Worm (Caenorhabditis elegans) whole organism, L1 larva: ENCODE data around the gene K01A6.6.

Experiments used
- F16B12.6 ChIP-seq: fragments of 150-350 bp; optimal IDR thresholded peaks from 2 replicates; lab custom pipeline; 2014; ENCODE audit warnings: missing biosample characterization, missing genetic modification characterization
- Y116A8C.19 ChIP-seq: sonication (generic microtip); optimal IDR thresholded peaks from 2 replicates; lab custom pipeline; 2016; ENCODE audit warnings: missing compliant biosample characterization, missing genetic modification characterization, borderline replicate concordance
- alr-1 ChIP-seq: fragments of 200-800 bp; sonication (Bioruptor generic); optimal IDR thresholded peaks from 2 replicates; lab custom pipeline; 2018; ENCODE audit warnings: borderline replicate concordance, mild to moderate bottlenecking, missing genetic modification characterization, missing compliant biosample characterization
- aly-2 ChIP-seq: fragments of 150-350 bp; optimal IDR thresholded peaks from 2 replicates; lab custom pipeline; 2014; ENCODE audit warnings: missing biosample characterization, missing genetic modification characterization
- ama-1 ChIP-seq: fragments of 150-350 bp; optimal IDR thresholded peaks from 2 replicates; lab custom pipeline; 2014
- ceh-63 ChIP-seq: fragments of 200-800 bp; sonication (Bioruptor generic); optimal IDR thresholded peaks from 2 replicates; lab custom pipeline; 2018; ENCODE audit warnings: mild to moderate bottlenecking, missing genetic modification characterization, missing compliant biosample characterization
- ceh-88 ChIP-seq: fragments of 200-800 bp; sonication (Bioruptor generic); IDR thresholded peaks from 2 replicates; pipeline ENCODE4 v1.3.6; 2022; ENCODE audit warnings: missing genetic modification characterization, missing compliant biosample characterization
- dpl-1 ChIP-seq, 3 experiments: fragments of 150-350 bp in 2 of 3; sonication (generic microtip) in 1 of 3; optimal IDR thresholded peaks; 2 replicates each; lab custom pipeline; 2014 to 2017; ENCODE audit warnings: missing biosample characterization in 3 of 3, missing genetic modification characterization in 3 of 3, missing genetic modification reagents in 3 of 3
- dsc-1 ChIP-seq: sonication (generic microtip); optimal IDR thresholded peaks from 2 replicates; lab custom pipeline; 2016; ENCODE audit warnings: mild to moderate bottlenecking, missing genetic modification characterization, missing compliant biosample characterization
- efl-1 ChIP-seq, 4 experiments: fragments of 150-350 bp; optimal IDR thresholded peaks in 3 of 4; peaks in 1 of 4; 1 replicate in 1 of 4; 2 replicates in 3 of 4; lab custom pipeline; 2014; ENCODE audit warnings: missing biosample characterization in 2 of 4, missing genetic modification characterization in 2 of 4, missing genetic modification reagents in 2 of 4
- efl-3 ChIP-seq: fragments of 200-800 bp; sonication (Bioruptor generic); optimal IDR thresholded peaks from 2 replicates; lab custom pipeline; 2018; ENCODE audit warnings: mild to moderate bottlenecking, missing genetic modification characterization, missing compliant biosample characterization
- egl-27 ChIP-seq, 2 experiments: fragments of 150-350 bp in 1 of 2; sonication (generic microtip); optimal IDR thresholded peaks; 3 replicates each; lab custom pipeline; 2017 to 2018; ENCODE audit warnings: missing biosample characterization in 2 of 2, missing genetic modification characterization in 2 of 2, missing genetic modification reagents in 2 of 2
- elt-2 ChIP-seq: sonication (generic microtip); optimal IDR thresholded peaks from 2 replicates; lab custom pipeline; 2016; ENCODE audit warnings: missing genetic modification characterization, mild to moderate bottlenecking, inconsistent platforms, missing compliant biosample characterization, missing genetic modification reagents
- ets-5 ChIP-seq: fragments of 200-800 bp; sonication (Bioruptor generic); IDR thresholded peaks from 2 replicates; pipeline ENCODE4 v1.3.6; 2022; ENCODE audit warnings: missing genetic modification characterization, missing compliant biosample characterization
- fkh-10 ChIP-seq: sonication (generic microtip); optimal IDR thresholded peaks from 2 replicates; lab custom pipeline; 2017; ENCODE audit warnings: missing biosample characterization, missing genetic modification reagents, missing genetic modification characterization
- fkh-8 ChIP-seq: sonication (generic microtip); optimal IDR thresholded peaks from 2 replicates; lab custom pipeline; 2016; ENCODE audit warnings: mild to moderate bottlenecking, missing genetic modification characterization, missing compliant biosample characterization
- fos-1 ChIP-seq: fragments of 150-350 bp; optimal IDR thresholded peaks from 2 replicates; lab custom pipeline; 2014; ENCODE audit warnings: missing biosample characterization, missing genetic modification characterization
- isw-1 ChIP-seq: fragments of 200-800 bp; sonication (Bioruptor generic); IDR thresholded peaks from 2 replicates; pipeline ENCODE4 v1.3.6; 2022; ENCODE audit warnings: missing genetic modification characterization, missing compliant biosample characterization
- lin-13 ChIP-seq: fragments of 150-350 bp; optimal IDR thresholded peaks from 2 replicates; lab custom pipeline; 2014; ENCODE audit warnings: missing biosample characterization, missing genetic modification reagents, missing genetic modification characterization
- lin-14 ChIP-seq: fragments of 200-800 bp; sonication (Bioruptor generic); optimal IDR thresholded peaks from 2 replicates; lab custom pipeline; 2018; ENCODE audit warnings: mild to moderate bottlenecking, missing genetic modification characterization, moderate library complexity, missing compliant biosample characterization
- lin-35 ChIP-seq, 2 experiments: fragments of 150-350 bp; optimal IDR thresholded peaks; 2 replicates each; lab custom pipeline; 2014; ENCODE audit warnings: missing biosample characterization in 2 of 2, missing genetic modification characterization in 2 of 2, missing genetic modification reagents in 2 of 2
- lin-39 ChIP-seq: fragments of 150-350 bp; optimal IDR thresholded peaks from 2 replicates; lab custom pipeline; 2014; ENCODE audit warnings: missing biosample characterization, missing genetic modification reagents, missing genetic modification characterization
- mab-9 ChIP-seq: fragments of 200-800 bp; sonication (Bioruptor generic); IDR thresholded peaks from 2 replicates; pipeline ENCODE4 v1.3.6; 2022; ENCODE audit warnings: missing genetic modification reagents, missing genetic modification characterization, missing compliant biosample characterization
- mdl-1 ChIP-seq, 2 experiments: fragments of 150-350 bp; optimal IDR thresholded peaks; 2 replicates each; lab custom pipeline; 2014 to 2017; ENCODE audit warnings: missing biosample characterization in 2 of 2, missing genetic modification characterization in 2 of 2, inconsistent platforms in 1 of 2
- mef-2 ChIP-seq: fragments of 150-350 bp; optimal IDR thresholded peaks from 2 replicates; lab custom pipeline; 2014; ENCODE audit warnings: missing biosample characterization, missing genetic modification characterization
- nhr-12 ChIP-seq: sonication (generic microtip); optimal IDR thresholded peaks from 2 replicates; lab custom pipeline; 2017; ENCODE audit warnings: missing biosample characterization, missing genetic modification characterization
- nhr-19 ChIP-seq: fragments of 200-800 bp; sonication (Bioruptor generic); conservative IDR thresholded peaks from 2 replicates; pipeline ENCODE4 v1.3.6; 2022; ENCODE audit warnings: missing genetic modification characterization, missing compliant biosample characterization
- nhr-20 ChIP-seq: sonication (generic microtip); optimal IDR thresholded peaks from 2 replicates; lab custom pipeline; 2016; ENCODE audit warnings: mild to moderate bottlenecking, missing genetic modification characterization, missing compliant biosample characterization
- nhr-237 ChIP-seq: fragments of 150-350 bp; optimal IDR thresholded peaks from 2 replicates; lab custom pipeline; 2014; ENCODE audit warnings: missing biosample characterization, missing genetic modification characterization
- nhr-28 ChIP-seq: fragments of 150-350 bp; optimal IDR thresholded peaks from 2 replicates; lab custom pipeline; 2014; ENCODE audit warnings: missing biosample characterization, missing genetic modification characterization
- nhr-71 ChIP-seq: sonication (generic microtip); optimal IDR thresholded peaks from 2 replicates; lab custom pipeline; 2016; ENCODE audit warnings: mild to moderate bottlenecking, missing genetic modification characterization, moderate library complexity, missing compliant biosample characterization
- nhr-84 ChIP-seq: sonication (generic microtip); optimal IDR thresholded peaks from 2 replicates; lab custom pipeline; 2017; ENCODE audit warnings: missing biosample characterization, missing genetic modification characterization
- nhr-90 ChIP-seq: sonication (generic microtip); optimal IDR thresholded peaks from 2 replicates; lab custom pipeline; 2016; ENCODE audit warnings: mild to moderate bottlenecking, missing genetic modification characterization, missing compliant biosample characterization; ENCODE audit not compliant: poor library complexity
- pag-3 ChIP-seq: sonication (generic microtip); optimal IDR thresholded peaks from 2 replicates; lab custom pipeline; 2017; ENCODE audit warnings: missing genetic modification characterization, mild to moderate bottlenecking, missing compliant biosample characterization, antibody characterized with exemption, borderline replicate concordance; ENCODE audit not compliant: insufficient read depth
- pax-3 ChIP-seq: fragments of 200-800 bp; sonication (Bioruptor generic); optimal IDR thresholded peaks from 2 replicates; lab custom pipeline; 2018; ENCODE audit warnings: mild to moderate bottlenecking, missing genetic modification characterization, moderate library complexity, missing compliant biosample characterization
- pqm-1 ChIP-seq: sonication (generic microtip); optimal IDR thresholded peaks from 3 replicates; lab custom pipeline; 2017; ENCODE audit warnings: missing biosample characterization, missing genetic modification characterization
- rnt-1 ChIP-seq: sonication (generic microtip); optimal IDR thresholded peaks from 2 replicates; lab custom pipeline; 2016; ENCODE audit warnings: mild to moderate bottlenecking, missing genetic modification characterization, moderate library complexity, missing compliant biosample characterization
- snpc-4 ChIP-seq: fragments of 150-350 bp; optimal IDR thresholded peaks from 2 replicates; lab custom pipeline; 2014; ENCODE audit warnings: missing biosample characterization, missing genetic modification characterization
- snu-23 ChIP-seq: sonication (generic microtip); optimal IDR thresholded peaks from 2 replicates; lab custom pipeline; 2016; ENCODE audit warnings: missing genetic modification characterization, missing compliant biosample characterization
- sup-37 ChIP-seq: fragments of 200-800 bp; sonication (Bioruptor generic); optimal IDR thresholded peaks from 2 replicates; lab custom pipeline; 2018; ENCODE audit warnings: mild to moderate bottlenecking, missing genetic modification characterization, missing compliant biosample characterization
- swsn-7 ChIP-seq: sonication (generic microtip); optimal IDR thresholded peaks from 2 replicates; lab custom pipeline; 2016; ENCODE audit warnings: missing genetic modification characterization, missing compliant biosample characterization
- tbx-2 ChIP-seq: sonication (generic microtip); optimal IDR thresholded peaks from 2 replicates; lab custom pipeline; 2016; ENCODE audit warnings: missing genetic modification characterization, missing compliant biosample characterization
- tlp-1 ChIP-seq: fragments of 150-350 bp; optimal IDR thresholded peaks from 2 replicates; lab custom pipeline; 2014; ENCODE audit warnings: missing biosample characterization, missing genetic modification characterization
- unc-130 ChIP-seq: fragments of 150-350 bp; optimal IDR thresholded peaks from 2 replicates; lab custom pipeline; 2017; ENCODE audit warnings: missing biosample characterization, missing genetic modification characterization, inconsistent platforms
- unc-30 ChIP-seq: sonication (generic microtip); optimal IDR thresholded peaks from 2 replicates; lab custom pipeline; 2017; ENCODE audit warnings: missing biosample characterization, missing genetic modification characterization
- unc-62 ChIP-seq: fragments of 150-350 bp; optimal IDR thresholded peaks from 2 replicates; lab custom pipeline; 2014; ENCODE audit warnings: missing biosample characterization, missing genetic modification reagents, missing genetic modification characterization
- unc-98 ChIP-seq: fragments of 200-800 bp; sonication (Bioruptor generic); IDR thresholded peaks from 2 replicates; pipeline ENCODE4 v1.3.6; 2022; ENCODE audit warnings: missing genetic modification characterization, missing compliant biosample characterization
- vab-15 ChIP-seq: sonication (generic microtip); optimal IDR thresholded peaks from 2 replicates; lab custom pipeline; 2017; ENCODE audit warnings: missing genotype, mild to moderate bottlenecking, missing genetic modification characterization, missing compliant biosample characterization
- zag-1 ChIP-seq: fragments of 150-350 bp; optimal IDR thresholded peaks from 2 replicates; lab custom pipeline; 2014; ENCODE audit warnings: missing biosample characterization, missing genetic modification characterization
- zip-4 ChIP-seq: fragments of 200-800 bp; sonication (Bioruptor generic); optimal IDR thresholded peaks from 2 replicates; lab custom pipeline; 2018; ENCODE audit warnings: mild to moderate bottlenecking, missing genetic modification characterization, moderate library complexity, missing compliant biosample characterization
- ztf-11 ChIP-seq, 2 experiments: sonication (generic microtip); optimal IDR thresholded peaks; 2 replicates each; lab custom pipeline; 2016 to 2017; ENCODE audit warnings: missing genetic modification characterization in 2 of 2, missing biosample characterization in 1 of 2, missing compliant biosample characterization in 1 of 2

Gene K01A6.6

DNA sequence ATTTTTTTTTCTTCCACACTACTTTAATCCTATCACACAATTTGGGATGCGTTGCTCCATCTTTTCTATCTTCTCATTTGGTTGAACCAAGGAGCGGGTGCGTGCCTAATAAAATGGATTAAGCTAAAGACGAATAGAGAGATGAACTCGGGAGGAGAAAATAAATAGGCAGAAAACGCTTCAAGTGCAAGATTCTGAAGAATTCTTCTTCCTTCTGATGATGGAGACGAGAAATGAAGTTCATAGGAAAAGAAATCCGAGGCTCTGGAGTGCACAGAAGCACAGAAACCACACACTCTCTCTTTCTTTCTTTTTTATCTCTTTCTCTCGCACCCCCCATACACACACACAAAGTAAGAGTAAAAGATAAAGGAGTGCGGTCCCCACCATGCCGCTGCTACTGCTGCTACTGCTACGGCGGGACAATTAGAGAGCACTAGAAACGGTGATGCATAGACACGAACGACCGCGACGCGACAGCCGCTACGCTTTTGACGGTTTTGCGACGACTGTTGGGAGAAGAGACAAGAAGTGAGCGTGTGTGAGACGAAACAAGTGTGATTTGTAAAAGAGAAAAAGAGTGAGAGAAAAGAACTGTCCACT lies 43.0 kb upstream of the K01A6.6 start (continued):
- peak; percentile 29 for TF ChIP-seq fkh-8 (tag; lab: Kevin White, UChicago)
- TF ChIP-seq ceh-63 (GFP tag; lab: Kevin White, UChicago): no peak
- TF ChIP-seq tbx-2 (tag; lab: Kevin White, UChicago): peak; percentile 73
- peak; percentile 9 for TF ChIP-seq mef-2
- TF ChIP-seq nhr-84 (tag; lab: Kevin White, UChicago): no peak
- TF ChIP-seq lin-14: peak; percentile 95
- no peak for TF ChIP-seq nhr-28 (tag; lab: Kevin White, UChicago)
- peak; percentile 34 to 61 (median 48) for TF ChIP-seq dpl-1 (GFP tag; optimal IDR thresholded peaks at IDR 0.05; lab: Kevin White, UChicago)
- TF ChIP-seq nhr-19 (GFP tag; lab: Robert Waterston, UW): peak; percentile 65
- TF ChIP-seq nhr-20 (tag; lab: Kevin White, UChicago): peak; percentile 85
- no peak for TF ChIP-seq fos-1 (tag; lab: Kevin White, UChicago)
- peak; percentile 77 for TF ChIP-seq nhr-90
- TF ChIP-seq nhr-71 (tag; lab: Kevin White, UChicago): peak; percentile 87
- peak; percentile 74 for TF ChIP-seq swsn-7 (tag; lab: Kevin White, UChicago)
- no peak for TF ChIP-seq unc-98 (GFP tag; lab: Robert Waterston, UW)
- TF ChIP-seq aly-2 (tag; lab: Kevin White, UChicago): no peak
- TF ChIP-seq rnt-1 (tag; lab: Kevin White, UChicago): peak; percentile 80
- TF ChIP-seq lin-39 (tag; lab: Kevin White, UChicago): no peak
- peak; percentile 85 for TF ChIP-seq elt-2 (tag; lab: Kevin White, UChicago)
- TF ChIP-seq zip-4 (GFP tag; lab: Kevin White, UChicago): no peak
- peak; percentile 62 for TF ChIP-seq dsc-1 (tag; lab: Kevin White, UChicago)
- TF ChIP-seq tlp-1 (tag; lab: Kevin White, UChicago): no peak
- TF ChIP-seq lin-35 (GFP tag; optimal IDR thresholded peaks at IDR 0.05; lab: Kevin White, UChicago): peak; percentile 57 to 82
- peak in 1 of 2 experiments; percentile 80 for TF ChIP-seq mdl-1 (tag; optimal IDR thresholded peaks at IDR 0.05; lab: Kevin White, UChicago)
- no peak; the same call in 1 of the 2 replicates for TF ChIP-seq isw-1 (GFP tag; lab: Robert Waterston, UW)
- peak; percentile 61 for TF ChIP-seq fkh-10 (GFP tag; lab: Kevin White, UChicago)
- no peak for TF ChIP-seq Y116A8C.19
- TF ChIP-seq zag-1 (tag; lab: Kevin White, UChicago): no peak
- TF ChIP-seq sup-37: no peak
- no peak for TF ChIP-seq ama-1 (lab: Kevin White, UChicago)
- TF ChIP-seq F16B12.6 (tag; lab: Kevin White, UChicago): no peak
- TF ChIP-seq lin-13 (GFP tag; lab: Kevin White, UChicago): peak; percentile 71
- no peak for TF ChIP-seq pag-3 (tag; lab: Kevin White, UChicago)
- TF ChIP-seq nhr-237 (tag; lab: Kevin White, UChicago): peak; percentile 67
- TF ChIP-seq snpc-4 (tag; lab: Kevin White, UChicago): peak; percentile 31
- no peak for TF ChIP-seq nhr-12 (tag; lab: Kevin White, UChicago)
- TF ChIP-seq vab-15 (tag; lab: Kevin White, UChicago): no peak
- TF ChIP-seq egl-27 (tag; optimal IDR thresholded peaks at IDR 0.05; lab: Kevin White, UChicago): peak in 1 of 2 experiments; percentile 72
- no peak for TF ChIP-seq ztf-11 (tag; optimal IDR thresholded peaks at IDR 0.05; lab: Kevin White, UChicago)
- peak; percentile 63 to 70 for TF ChIP-seq efl-1 (optimal IDR thresholded peaks at IDR 0.05; lab: Kevin White, UChicago)
- peak; percentile 26 to 70 for TF ChIP-seq efl-1 (GFP tag; optimal IDR thresholded peaks at IDR 0.05 in 1 of 2; lab: Kevin White, UChicago)
- no peak for TF ChIP-seq pqm-1 (tag; lab: Kevin White, UChicago)
- no peak for TF ChIP-seq alr-1
- TF ChIP-seq unc-130 (tag; lab: Kevin White, UChicago): no peak
- no peak for TF ChIP-seq ets-5 (GFP tag; lab: Robert Waterston, UW)
- no peak for TF ChIP-seq mab-9
- no peak for TF ChIP-seq pax-3 (tag; lab: Kevin White, UChicago)
- TF ChIP-seq unc-62 (GFP tag; lab: Kevin White, UChicago): no peak
- peak; percentile 88 for TF ChIP-seq snu-23
- no peak for TF ChIP-seq ceh-88 (GFP tag; lab: Robert Waterston, UW)
- TF ChIP-seq efl-3 (GFP tag; lab: Kevin White, UChicago): no peak
- no peak for TF ChIP-seq unc-30 (tag; lab: Kevin White, UChicago)
